Worm (Caenorhabditis elegans) whole organism, L1 larva: Measurements from ENCODE around the gene his-74.

Experiments
- C04F5.9 ChIP-seq: sonication (generic microtip); optimal IDR thresholded peaks from 2 replicates; lab custom pipeline; 2016; ENCODE audit warnings: missing genetic modification characterization, missing compliant biosample characterization
- ceh-82 ChIP-seq, 3 experiments: fragments of 150-350 bp in 1 of 3; sonication (generic microtip) in 2 of 3; optimal IDR thresholded peaks; 2 replicates each; lab custom pipeline; 2014 to 2017; ENCODE audit warnings: missing biosample characterization in 3 of 3, missing genetic modification characterization in 3 of 3
- ceh-90 ChIP-seq: sonication (generic microtip); optimal IDR thresholded peaks from 2 replicates; lab custom pipeline; 2016; ENCODE audit warnings: missing genetic modification characterization, missing compliant biosample characterization
- lin-35 ChIP-seq, 2 experiments: fragments of 150-350 bp; optimal IDR thresholded peaks; 2 replicates each; lab custom pipeline; 2014; ENCODE audit warnings: missing biosample characterization in 2 of 2, missing genetic modification characterization in 2 of 2, missing genetic modification reagents in 2 of 2
- mep-1 ChIP-seq: fragments of 150-350 bp; optimal IDR thresholded peaks from 2 replicates; lab custom pipeline; 2014; ENCODE audit warnings: missing biosample characterization, missing genetic modification characterization
- nhr-12 ChIP-seq: sonication (generic microtip); optimal IDR thresholded peaks from 2 replicates; lab custom pipeline; 2017; ENCODE audit warnings: missing biosample characterization, missing genetic modification characterization
- pax-3 ChIP-seq: fragments of 200-800 bp; sonication (Bioruptor generic); optimal IDR thresholded peaks from 2 replicates; lab custom pipeline; 2018; ENCODE audit warnings: mild to moderate bottlenecking, missing genetic modification characterization, moderate library complexity, missing compliant biosample characterization
- pqm-1 ChIP-seq: sonication (generic microtip); optimal IDR thresholded peaks from 3 replicates; lab custom pipeline; 2017; ENCODE audit warnings: missing biosample characterization, missing genetic modification characterization
- snpc-4 ChIP-seq: fragments of 150-350 bp; optimal IDR thresholded peaks from 2 replicates; lab custom pipeline; 2014; ENCODE audit warnings: missing biosample characterization, missing genetic modification characterization
- swsn-7 ChIP-seq: sonication (generic microtip); optimal IDR thresholded peaks from 2 replicates; lab custom pipeline; 2016; ENCODE audit warnings: missing genetic modification characterization, missing compliant biosample characterization
- ztf-4 ChIP-seq: fragments of 150-350 bp; optimal IDR thresholded peaks from 2 replicates; lab custom pipeline; 2014; ENCODE audit warnings: missing biosample characterization, missing genetic modification characterization

DNA sequence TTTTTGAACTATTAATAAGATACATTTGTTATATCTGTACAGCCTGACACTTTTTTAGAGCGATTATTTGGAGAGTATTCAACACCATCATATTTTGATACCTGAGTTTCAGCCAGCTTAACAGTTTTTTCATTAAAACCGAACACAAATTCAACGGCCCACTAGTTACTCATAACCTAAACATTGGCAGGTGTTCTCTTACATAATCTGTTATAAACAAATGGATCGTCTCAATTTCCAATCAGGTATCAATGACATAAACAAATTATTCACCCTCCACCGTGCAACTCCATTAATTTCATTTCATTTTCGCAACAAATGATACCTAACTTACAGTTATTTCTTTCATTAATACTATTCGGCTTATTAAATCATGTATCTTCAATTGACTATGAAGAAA is 49.1 kb downstream of the his-74 start, which contains the start of gene cubn-1:
- TF ChIP-seq ceh-82 (tag; optimal IDR thresholded peaks at IDR 0.05; lab: Kevin White, UChicago) = no peak
- TF ChIP-seq C04F5.9 (tag; lab: Kevin White, UChicago) = no peak
- no peak for TF ChIP-seq pax-3 (tag; lab: Kevin White, UChicago)
- TF ChIP-seq lin-35 (GFP tag; optimal IDR thresholded peaks at IDR 0.05; lab: Kevin White, UChicago) = no peak
- TF ChIP-seq snpc-4 (tag; lab: Kevin White, UChicago) = no peak
- no peak for TF ChIP-seq ztf-4 (tag; lab: Kevin White, UChicago)
- TF ChIP-seq ceh-90 = no peak
- TF ChIP-seq nhr-12 (tag; lab: Kevin White, UChicago) = no peak
- TF ChIP-seq pqm-1 = no peak
- no peak for TF ChIP-seq mep-1 (tag; lab: Kevin White, UChicago)
- TF ChIP-seq swsn-7 (tag; lab: Kevin White, UChicago) = no peak
